Worm (Caenorhabditis elegans) whole organism, L4 larva: ENCODE results near the gene prx-10.

ENCODE experiments used
- F10B5.3 ChIP-seq: sonication (generic microtip); optimal IDR thresholded peaks from 2 replicates; lab custom pipeline; 2016; ENCODE audit warnings: mild to moderate bottlenecking, missing genetic modification characterization, missing compliant biosample characterization
- F49E8.2 ChIP-seq: sonication (generic microtip); optimal IDR thresholded peaks from 2 replicates; lab custom pipeline; 2016; ENCODE audit warnings: missing compliant biosample characterization, mild to moderate bottlenecking, missing genetic modification characterization, borderline replicate concordance
- T20F7.1 ChIP-seq: fragments of 200-800 bp; sonication (Bioruptor generic); optimal IDR thresholded peaks from 2 replicates; lab custom pipeline; 2018; ENCODE audit warnings: mild to moderate bottlenecking, missing genetic modification characterization, missing compliant biosample characterization
- Y5F2A.4 ChIP-seq: fragments of 200-800 bp; sonication (Bioruptor generic); optimal IDR thresholded peaks from 2 replicates; lab custom pipeline; 2018; ENCODE audit warnings: mild to moderate bottlenecking, missing genetic modification characterization, missing compliant biosample characterization
- ceh-28 ChIP-seq: fragments of 150-350 bp; optimal IDR thresholded peaks from 2 replicates; lab custom pipeline; 2014; ENCODE audit warnings: missing biosample characterization, missing genetic modification reagents, missing genetic modification characterization
- ceh-82 ChIP-seq: sonication (generic microtip); optimal IDR thresholded peaks from 2 replicates; lab custom pipeline; 2017; ENCODE audit warnings: missing biosample characterization, missing genetic modification characterization
- ces-1 ChIP-seq: fragments of 150-350 bp; sonication (generic microtip); optimal IDR thresholded peaks from 4 replicates; lab custom pipeline; 2014; ENCODE audit warnings: missing biosample characterization, missing genetic modification reagents, missing genetic modification characterization
- cey-2 ChIP-seq: sonication (generic microtip); optimal IDR thresholded peaks from 3 replicates; lab custom pipeline; 2017; ENCODE audit warnings: missing genetic modification characterization, mild to moderate bottlenecking, missing compliant biosample characterization, antibody characterized with exemption, borderline replicate concordance; ENCODE audit not compliant: insufficient read depth
- daf-12 ChIP-seq: fragments of 150-350 bp; optimal IDR thresholded peaks from 2 replicates; lab custom pipeline; 2014; ENCODE audit warnings: missing biosample characterization, missing genetic modification reagents, missing genetic modification characterization
- daf-19 ChIP-seq: fragments of 200-800 bp; sonication (Bioruptor generic); conservative IDR thresholded peaks from 2 replicates; pipeline ENCODE4 v1.3.6; 2022; ENCODE audit warnings: missing genetic modification characterization, missing compliant biosample characterization
- dmd-9 ChIP-seq: fragments of 200-800 bp; sonication (Bioruptor generic); IDR thresholded peaks from 2 replicates; pipeline ENCODE4 v1.3.6; 2022; ENCODE audit warnings: missing genetic modification reagents, missing genetic modification characterization, missing compliant biosample characterization
- dpl-1 ChIP-seq: fragments of 150-350 bp; optimal IDR thresholded peaks from 2 replicates; lab custom pipeline; 2014; ENCODE audit warnings: missing biosample characterization, missing genetic modification reagents, missing genetic modification characterization
- dve-1 ChIP-seq: sonication (generic microtip); optimal IDR thresholded peaks from 2 replicates; lab custom pipeline; 2017; ENCODE audit warnings: antibody characterized with exemption, mild to moderate bottlenecking, missing genetic modification characterization, missing compliant biosample characterization; ENCODE audit not compliant: insufficient read depth
- egl-27 ChIP-seq: sonication (generic microtip); optimal IDR thresholded peaks from 3 replicates; lab custom pipeline; 2017; ENCODE audit warnings: missing biosample characterization, missing genetic modification reagents, missing genetic modification characterization
- egl-43 ChIP-seq: fragments of 200-800 bp; sonication (Bioruptor generic); IDR thresholded peaks from 2 replicates; pipeline ENCODE4 v1.3.6; 2022; ENCODE audit warnings: missing genetic modification reagents, missing genetic modification characterization, missing compliant biosample characterization
- fos-1 ChIP-seq: fragments of 150-350 bp; optimal IDR thresholded peaks from 2 replicates; lab custom pipeline; 2014; ENCODE audit warnings: missing biosample characterization, missing genetic modification characterization
- gei-8 ChIP-seq: fragments of 200-800 bp; sonication (Bioruptor generic); optimal IDR thresholded peaks from 2 replicates; lab custom pipeline; 2018; ENCODE audit warnings: mild to moderate bottlenecking, missing genetic modification characterization, missing compliant biosample characterization
- hif-1 ChIP-seq, 2 experiments: sonication (generic microtip); optimal IDR thresholded peaks; 2 replicates each; lab custom pipeline; 2016 to 2017; ENCODE audit warnings: missing compliant biosample characterization in 2 of 2, missing genetic modification characterization in 2 of 2, missing genetic modification reagents in 2 of 2, missing genotype in 2 of 2, mild to moderate bottlenecking in 1 of 2
- hlh-11 ChIP-seq: fragments of 200-800 bp; sonication (Bioruptor generic); optimal IDR thresholded peaks from 2 replicates; lab custom pipeline; 2018; ENCODE audit warnings: mild to moderate bottlenecking, missing genetic modification characterization, missing compliant biosample characterization
- hlh-30 ChIP-seq: sonication (generic microtip); optimal IDR thresholded peaks from 2 replicates; lab custom pipeline; 2017; ENCODE audit warnings: antibody characterized with exemption, mild to moderate bottlenecking, missing genetic modification characterization, missing compliant biosample characterization; ENCODE audit not compliant: insufficient read depth
- hmg-1.1 ChIP-seq: fragments of 200-800 bp; sonication (Bioruptor generic); IDR thresholded peaks from 2 replicates; pipeline ENCODE4 v1.3.6; 2022; ENCODE audit warnings: missing genetic modification reagents, missing genetic modification characterization, missing compliant biosample characterization
- lim-7 ChIP-seq: fragments of 200-800 bp; sonication (Bioruptor generic); IDR thresholded peaks from 2 replicates; pipeline ENCODE4 v1.3.6; 2022; ENCODE audit warnings: missing genetic modification characterization, missing compliant biosample characterization
- lin-38 ChIP-seq: fragments of 200-800 bp; sonication (Bioruptor generic); IDR thresholded peaks from 2 replicates; pipeline ENCODE4 v1.3.6; 2022; ENCODE audit warnings: missing genetic modification reagents, missing genetic modification characterization, missing compliant biosample characterization
- lsy-2 ChIP-seq, 2 experiments: fragments of 150-350 bp in 1 of 2; sonication (generic microtip) in 1 of 2; optimal IDR thresholded peaks; 2 replicates each; lab custom pipeline; 2014 to 2017; ENCODE audit warnings: missing biosample characterization in 2 of 2, missing genetic modification characterization in 2 of 2
- mdl-1 ChIP-seq, 2 experiments: fragments of 150-350 bp in 1 of 2; sonication (generic microtip) in 1 of 2; optimal IDR thresholded peaks; 2 replicates each; lab custom pipeline; 2014 to 2017; ENCODE audit warnings: missing biosample characterization in 2 of 2, missing genetic modification characterization in 2 of 2
- mep-1 ChIP-seq: fragments of 150-350 bp; sonication (generic microtip); optimal IDR thresholded peaks from 3 replicates; lab custom pipeline; 2014; ENCODE audit warnings: missing biosample characterization, missing genetic modification characterization
- mes-2 ChIP-seq: sonication (generic microtip); optimal IDR thresholded peaks from 2 replicates; lab custom pipeline; 2016; ENCODE audit warnings: missing genotype, mild to moderate bottlenecking, missing genetic modification characterization, missing compliant biosample characterization; ENCODE audit not compliant: poor library complexity, severe bottlenecking
- mxl-2 ChIP-seq: fragments of 200-800 bp; sonication (Bioruptor generic); conservative IDR thresholded peaks from 2 replicates; pipeline ENCODE4 v1.3.6; 2022; ENCODE audit warnings: missing genetic modification reagents, missing genetic modification characterization, missing compliant biosample characterization
- nhr-102 ChIP-seq: sonication (generic microtip); optimal IDR thresholded peaks from 2 replicates; lab custom pipeline; 2016; ENCODE audit warnings: mild to moderate bottlenecking, missing genetic modification characterization, moderate library complexity, missing compliant biosample characterization
- nhr-25 ChIP-seq: sonication (generic microtip); optimal IDR thresholded peaks from 2 replicates; lab custom pipeline; 2017; ENCODE audit warnings: missing genetic modification characterization, mild to moderate bottlenecking, missing compliant biosample characterization, antibody characterized with exemption, moderate library complexity, borderline replicate concordance; ENCODE audit not compliant: insufficient read depth
- pha-4 ChIP-seq, 2 experiments: fragments of 150-350 bp in 1 of 2; fragments of 200-800 bp in 1 of 2; sonication (Bioruptor generic) in 1 of 2; IDR thresholded peaks in 1 of 2; optimal IDR thresholded peaks in 1 of 2; 2 replicates each; pipeline versions ENCODE4 v1.3.6 to Lab custom; 2014 to 2022; ENCODE audit warnings: missing genetic modification characterization in 2 of 2, missing genetic modification reagents in 2 of 2, missing biosample characterization in 1 of 2, missing compliant biosample characterization in 1 of 2
- pqm-1 ChIP-seq: sonication (generic microtip); optimal IDR thresholded peaks from 2 replicates; lab custom pipeline; 2017; ENCODE audit warnings: missing biosample characterization, missing genetic modification characterization
- rbr-2 ChIP-seq: sonication (generic microtip); optimal IDR thresholded peaks from 2 replicates; lab custom pipeline; 2016; ENCODE audit warnings: missing genotype, missing genetic modification characterization, missing compliant biosample characterization
- sdz-12 ChIP-seq: fragments of 200-800 bp; sonication (Bioruptor generic); optimal IDR thresholded peaks from 2 replicates; lab custom pipeline; 2018; ENCODE audit warnings: mild to moderate bottlenecking, missing genetic modification characterization, missing compliant biosample characterization
- skn-1 ChIP-seq: fragments of 150-350 bp; optimal IDR thresholded peaks from 2 replicates; lab custom pipeline; 2014; ENCODE audit warnings: missing biosample characterization, missing genetic modification characterization
- snpc-1.2 ChIP-seq: fragments of 200-800 bp; sonication (Bioruptor generic); IDR thresholded peaks from 2 replicates; pipeline ENCODE4 v1.3.6; 2022; ENCODE audit warnings: missing genetic modification reagents, missing genetic modification characterization, missing compliant biosample characterization
- tag-97 ChIP-seq: fragments of 200-800 bp; sonication (Bioruptor generic); IDR thresholded peaks from 2 replicates; pipeline ENCODE4 v1.3.6; 2022; ENCODE audit warnings: missing genetic modification characterization, missing compliant biosample characterization
- tra-1 ChIP-seq: fragments of 200-800 bp; sonication (Bioruptor generic); IDR thresholded peaks from 2 replicates; pipeline ENCODE4 v1.3.6; 2022; ENCODE audit warnings: missing genetic modification reagents, missing genetic modification characterization, missing compliant biosample characterization
- unc-130 ChIP-seq: sonication (generic microtip); optimal IDR thresholded peaks from 2 replicates; lab custom pipeline; 2016; ENCODE audit warnings: missing genetic modification reagents, missing genetic modification characterization, missing compliant biosample characterization
- zag-1 ChIP-seq: fragments of 150-350 bp; optimal IDR thresholded peaks from 2 replicates; lab custom pipeline; 2014; ENCODE audit warnings: missing biosample characterization, missing genetic modification characterization
- zfp-3 ChIP-seq: fragments of 200-800 bp; sonication (Bioruptor generic); conservative IDR thresholded peaks from 2 replicates; pipeline ENCODE4 v1.3.6; 2022; ENCODE audit warnings: missing genetic modification reagents, missing genetic modification characterization, missing compliant biosample characterization
- ztf-11 ChIP-seq: fragments of 150-350 bp; optimal IDR thresholded peaks from 2 replicates; lab custom pipeline; 2014; ENCODE audit warnings: missing biosample characterization, missing genetic modification characterization
- ztf-7 ChIP-seq: fragments of 150-350 bp; optimal IDR thresholded peaks from 2 replicates; lab custom pipeline; 2014; ENCODE audit warnings: missing biosample characterization, missing genetic modification characterization

prx-10 gene

DNA sequence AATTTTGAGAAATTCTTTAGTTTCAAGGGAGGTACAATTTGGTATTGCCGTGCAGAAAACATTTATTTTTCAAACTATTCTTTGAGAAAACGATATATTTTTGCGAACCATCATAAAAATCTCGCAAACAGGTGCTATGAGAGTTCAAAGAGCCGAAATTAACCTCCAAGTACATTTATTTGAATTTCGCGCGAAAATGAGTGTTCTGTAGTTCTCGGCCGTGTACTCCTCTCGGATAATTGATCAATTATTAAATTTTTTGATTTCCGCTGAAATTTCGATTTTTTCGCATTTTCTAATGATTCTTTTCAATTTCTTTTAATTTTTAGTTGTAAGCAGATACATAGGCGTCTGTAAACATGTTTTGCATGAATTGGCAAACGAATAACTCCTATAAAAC is 46.0 kb upstream of the prx-10 start (continued):
- TF ChIP-seq egl-27 (tag; lab: Kevin White, UChicago) (no peak), snpc-1.2 (GFP tag; lab: Robert Waterston, UW) (no peak), F49E8.2 (tag; lab: Kevin White, UChicago) (peak; percentile 16), dpl-1 (GFP tag; lab: Kevin White, UChicago) (peak; percentile 88), cey-2 (tag; lab: Kevin White, UChicago) (no peak), daf-19 (GFP tag; lab: Robert Waterston, UW) (no peak), pha-4 (GFP tag; IDR thresholded peaks at IDR 0.05; lab: Robert Waterston, UW) (no peak), pha-4 (tag; optimal IDR thresholded peaks at IDR 0.05; lab: Kevin White, UChicago) (no peak), zfp-3 (no peak), daf-12 (no peak), gei-8 (no peak), T20F7.1 (GFP tag; lab: Kevin White, UChicago) (no peak), mxl-2 (GFP tag; lab: Robert Waterston, UW) (no peak), pqm-1 (tag; lab: Kevin White, UChicago) (no peak), hlh-30 (tag; lab: Kevin White, UChicago) (no peak), hif-1 (tag; optimal IDR thresholded peaks at IDR 0.05; lab: Kevin White, UChicago) (peak in 1 of 2 experiments; percentile 27), zag-1 (tag; lab: Kevin White, UChicago) (no peak), egl-43 (GFP tag; lab: Robert Waterston, UW) (no peak), tag-97 (GFP tag; lab: Robert Waterston, UW) (no peak), ceh-82 (no peak)

DNA sequence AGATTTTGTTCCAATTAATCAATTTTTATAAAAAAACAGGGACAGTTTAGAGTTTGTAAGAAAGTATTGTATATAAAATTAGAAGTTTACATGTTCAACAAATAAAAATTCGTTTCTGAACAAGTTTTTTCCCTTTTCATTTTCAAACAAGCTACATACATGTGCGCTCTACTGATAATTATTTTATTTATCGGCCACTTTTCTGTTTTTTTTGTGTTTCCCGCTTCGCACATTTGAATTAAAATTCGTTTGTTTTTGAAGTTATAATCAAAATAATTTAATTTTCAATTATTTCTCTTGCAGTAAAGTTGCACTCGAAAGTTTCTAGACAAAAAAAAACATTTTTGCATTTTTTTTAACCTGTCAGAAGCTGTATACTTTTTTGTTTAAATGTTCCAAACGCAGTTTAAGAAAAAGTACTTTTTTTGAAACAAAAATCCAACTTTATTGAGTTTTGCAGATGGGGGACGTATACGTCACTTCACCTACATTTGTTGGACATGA is 45.5 kb upstream of the prx-10 start, which contains the start of gene hira-1:
TSS of gene hira-1 (plus strand) at position 454 of the 504 bp plus-strand sequence.
- TF ChIP-seq mes-2 (tag; lab: Kevin White, UChicago): peak; percentile 63
- peak in 1 of 2 experiments; percentile 65 for TF ChIP-seq lsy-2 (tag; optimal IDR thresholded peaks at IDR 0.05; lab: Kevin White, UChicago)
- peak; percentile 39 for TF ChIP-seq hlh-30 (tag; lab: Kevin White, UChicago)
- TF ChIP-seq dve-1 (tag; lab: Kevin White, UChicago): peak; percentile 33
- peak; percentile 75 for TF ChIP-seq lin-38 (GFP tag; lab: Robert Waterston, UW)
- peak; percentile 9 for TF ChIP-seq ztf-7 (tag; lab: Kevin White, UChicago)
- TF ChIP-seq dpl-1 (GFP tag; lab: Kevin White, UChicago): peak; percentile 77
- TF ChIP-seq nhr-102 (tag; lab: Kevin White, UChicago): no peak
- no peak for TF ChIP-seq unc-130 (GFP tag; lab: Kevin White, UChicago)
- TF ChIP-seq mep-1 (tag; lab: Kevin White, UChicago): peak; percentile 28
- TF ChIP-seq ces-1 (GFP tag; lab: Kevin White, UChicago): peak; percentile 6
- TF ChIP-seq, all 104 proteins: peak for 9

DNA sequence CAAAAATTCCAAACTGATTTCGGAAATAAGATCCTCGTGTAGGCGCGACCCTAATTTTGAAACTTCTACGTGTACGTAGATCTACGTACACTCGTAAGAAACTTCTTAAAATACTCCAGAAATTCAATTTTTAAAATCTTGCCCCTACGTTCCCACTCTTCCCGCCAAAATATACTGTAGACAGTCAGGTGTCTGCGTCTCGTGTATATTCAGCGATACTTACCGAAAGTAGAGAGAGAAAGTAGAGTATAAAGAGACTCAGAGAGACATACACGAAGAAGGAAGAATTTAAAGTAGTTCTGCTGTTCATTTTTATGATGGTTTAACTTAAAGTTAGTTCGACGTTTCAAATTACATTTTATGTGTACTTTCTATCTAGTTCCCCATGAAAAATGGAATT is 42.9 kb upstream of the prx-10 start:
- TF ChIP-seq hlh-30 (tag; lab: Kevin White, UChicago) (peak; percentile 39), lin-38 (GFP tag; lab: Robert Waterston, UW) (no peak), ceh-82 (no peak), hlh-11 (tag; lab: Kevin White, UChicago) (no peak), ztf-11 (no peak), rbr-2 (tag; lab: Kevin White, UChicago) (no peak), mdl-1 (tag; optimal IDR thresholded peaks at IDR 0.05; lab: Kevin White, UChicago) (no peak)
- TF ChIP-seq, all 104 proteins: peak for 1

DNA sequence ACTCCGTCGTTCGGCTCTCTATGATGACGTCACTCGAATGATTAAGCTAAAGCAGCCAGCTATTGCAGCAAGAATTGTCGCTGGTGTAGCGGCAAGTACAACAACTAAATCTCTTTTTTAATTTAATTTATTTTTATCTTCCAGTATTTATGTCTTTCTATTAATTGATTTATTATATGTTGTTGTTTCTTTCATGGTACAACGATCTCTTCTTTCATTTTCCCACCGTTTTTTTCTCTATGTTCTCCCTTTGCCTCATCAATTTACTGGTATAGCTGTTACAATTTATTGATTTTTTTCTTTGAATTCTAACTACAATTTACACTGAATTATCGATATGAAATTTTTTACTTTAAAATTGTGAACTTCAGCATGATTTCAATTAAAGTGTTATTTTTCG is 40.5 kb upstream of the prx-10 start, which contains the start of gene moc-6:
TSS of gene moc-6 (plus strand) at position 301 of the 400 bp plus-strand sequence.
- TF ChIP-seq lim-7 (GFP tag; lab: Robert Waterston, UW) (no peak), fos-1 (tag; lab: Kevin White, UChicago) (no peak), F10B5.3 (tag; lab: Kevin White, UChicago) (no peak), skn-1 (tag; lab: Kevin White, UChicago) (no peak), ceh-28 (no peak), sdz-12 (GFP tag; lab: Kevin White, UChicago) (no peak), nhr-25 (tag; lab: Kevin White, UChicago) (no peak), unc-130 (GFP tag; lab: Kevin White, UChicago) (no peak), egl-43 (GFP tag; lab: Robert Waterston, UW) (no peak), hif-1 (tag; optimal IDR thresholded peaks at IDR 0.05; lab: Kevin White, UChicago) (no peak), dmd-9 (GFP tag; lab: Robert Waterston, UW) (no peak), hlh-11 (tag; lab: Kevin White, UChicago) (no peak), mes-2 (tag; lab: Kevin White, UChicago) (no peak), Y5F2A.4 (GFP tag; lab: Kevin White, UChicago) (no peak), tra-1 (GFP tag; lab: Robert Waterston, UW) (no peak), hmg-1.1 (GFP tag; lab: Robert Waterston, UW) (no peak)
